Worm (Caenorhabditis elegans): ENCODE data around the gene C02B10.3.

The C02B10.3 gene

ce11 chrIV:5131781-5132180 is 28.7 kb upstream of the C02B10.3 start:
- no peak for TF ChIP-seq ceh-16 (tag; optimal IDR thresholded peaks at IDR 0.05)
- no peak for TF ChIP-seq sma-3 (GFP tag; optimal IDR thresholded peaks at IDR 0.05)
- TF ChIP-seq fos-1 (tag; optimal IDR thresholded peaks at IDR 0.05): peak; percentile 45

- TF ChIP-seq mab-5 (tag; optimal IDR thresholded peaks at IDR 0.05) (no peak), mdl-1 (tag; optimal IDR thresholded peaks at IDR 0.05) (no peak)
Measured at ce11 chrIV:5121995-5122394, 18.9 kb upstream of the C02B10.3 start, which contains the start of gene tkr-3. Gene tkr-3, minus strand, starts transcription at chrIV:5122095.

ce11 chrIV:5111533-5111932 is 8.5 kb upstream of the C02B10.3 start, which contains the start of gene AC7.3:
Gene AC7.3, plus strand, starts transcription at chrIV:5111833.
- TF ChIP-seq R02D3.7 (tag; optimal IDR thresholded peaks at IDR 0.05) (no peak), lin-13 (GFP tag; optimal IDR thresholded peaks at IDR 0.05) (no peak)

ce11 chrIV:5110391-5110930 is 7.4 kb upstream of the C02B10.3 start:
- TF ChIP-seq mdl-1 (tag; optimal IDR thresholded peaks at IDR 0.05) (peak in 1 of 2 experiments; percentile 50), Y55F3AM.14 (GFP tag; optimal IDR thresholded peaks at IDR 0.05) (no peak), lin-13 (GFP tag; optimal IDR thresholded peaks at IDR 0.05) (no peak), dmd-4 (tag; optimal IDR thresholded peaks at IDR 0.05) (no peak)

ce11 chrIV:5109943-5110342 is 6.9 kb upstream of the C02B10.3 start:
- TF ChIP-seq ceh-82 (tag; optimal IDR thresholded peaks at IDR 0.05): no peak
- TF ChIP-seq lin-39 (tag; optimal IDR thresholded peaks at IDR 0.05): no peak
- no peak for TF ChIP-seq mbf-1 (tag; optimal IDR thresholded peaks at IDR 0.05)
- no peak for TF ChIP-seq Y55F3AM.14 (GFP tag; optimal IDR thresholded peaks at IDR 0.05)
- TF ChIP-seq nhr-129 (tag; optimal IDR thresholded peaks at IDR 0.05): no peak

- peak; percentile 20 for TF ChIP-seq sem-4 (tag; optimal IDR thresholded peaks at IDR 0.05)
- no peak for TF ChIP-seq lin-39 (tag; optimal IDR thresholded peaks at IDR 0.05)
Measured at ce11 chrIV:5108971-5109370, 5.9 kb upstream of the C02B10.3 start.

ce11 chrIV:5101945-5102344 is 1.1 kb downstream of the C02B10.3 start:
- TF ChIP-seq nhr-23 (tag; optimal IDR thresholded peaks at IDR 0.05): no peak
- TF ChIP-seq dmd-4 (tag; optimal IDR thresholded peaks at IDR 0.05): no peak
- no peak for TF ChIP-seq nhr-237 (tag; optimal IDR thresholded peaks at IDR 0.05)
- TF ChIP-seq aly-2 (tag; optimal IDR thresholded peaks at IDR 0.05): no peak
- no peak for TF ChIP-seq zag-1 (tag; optimal IDR thresholded peaks at IDR 0.05)
- TF ChIP-seq nhr-25 (tag; optimal IDR thresholded peaks at IDR 0.05): no peak
- TF ChIP-seq mdl-1 (tag; optimal IDR thresholded peaks at IDR 0.05): no peak
- no peak for TF ChIP-seq crh-2 (tag; optimal IDR thresholded peaks at IDR 0.05)
- TF ChIP-seq ZK546.5 (tag; optimal IDR thresholded peaks at IDR 0.05): no peak

- TF ChIP-seq lin-13 (GFP tag; optimal IDR thresholded peaks at IDR 0.05): peak; percentile 4
- TF ChIP-seq nhr-23 (tag; optimal IDR thresholded peaks at IDR 0.05): no peak
- no peak for TF ChIP-seq elt-1 (tag; optimal IDR thresholded peaks at IDR 0.05)
- peak; percentile 0 for TF ChIP-seq crh-2 (tag; optimal IDR thresholded peaks at IDR 0.05)
- peak; percentile 39 for TF ChIP-seq C34F6.9 (tag; optimal IDR thresholded peaks at IDR 0.05)
- TF ChIP-seq R02D3.7 (tag; optimal IDR thresholded peaks at IDR 0.05): no peak
- TF ChIP-seq sma-9 (GFP tag; optimal IDR thresholded peaks at IDR 0.05): peak; percentile 16
- TF ChIP-seq sma-9 (tag; optimal IDR thresholded peaks at IDR 0.05): no peak
- no peak for TF ChIP-seq ceh-82 (tag; optimal IDR thresholded peaks at IDR 0.05)
- no peak for TF ChIP-seq nhr-10 (tag; optimal IDR thresholded peaks at IDR 0.05)
- no peak for TF ChIP-seq alr-1 (tag; optimal IDR thresholded peaks at IDR 0.05)
- TF ChIP-seq lsy-2 (tag; optimal IDR thresholded peaks at IDR 0.05): peak in 1 of 2 experiments; percentile 39
- TF ChIP-seq unc-55 (GFP tag; optimal IDR thresholded peaks at IDR 0.05): peak; percentile 5
- TF ChIP-seq Y55F3AM.14 (GFP tag; optimal IDR thresholded peaks at IDR 0.05): peak; percentile 66
- TF ChIP-seq egl-27 (tag; optimal IDR thresholded peaks at IDR 0.05): no peak
- no peak for TF ChIP-seq ceh-16 (tag; optimal IDR thresholded peaks at IDR 0.05)
- no peak for TF ChIP-seq gmeb-1 (tag; optimal IDR thresholded peaks at IDR 0.05)
- peak; percentile 64 for TF ChIP-seq nhr-129 (tag; optimal IDR thresholded peaks at IDR 0.05)
- TF ChIP-seq lin-11 (tag; optimal IDR thresholded peaks at IDR 0.05): peak; percentile 41
- peak; percentile 43 for TF ChIP-seq ztf-4 (tag; optimal IDR thresholded peaks at IDR 0.05)
- peak; percentile 50 for TF ChIP-seq F13H6.1 (tag; optimal IDR thresholded peaks at IDR 0.05)
- peak; percentile 37 for TF ChIP-seq zag-1 (tag; optimal IDR thresholded peaks at IDR 0.05)
- TF ChIP-seq snpc-4 (tag; optimal IDR thresholded peaks at IDR 0.05): no peak
Measured at ce11 chrIV:5100145-5100544, 2.9 kb downstream of the C02B10.3 start.

Measured in whole organism, L2 larva.